Worm (Caenorhabditis elegans) whole organism, L2 larva: Measurements from ENCODE around the gene C34F11.8.
"Not testable (repeated sequence)": the region's sequence is repeated elsewhere in the genome, so short reads cannot be mapped to it uniquely, and the experiment has no call there.

Source experiments
- C34F6.9 ChIP-seq: fragments of 150-350 bp; optimal IDR thresholded peaks from 2 replicates; lab custom pipeline; 2014; ENCODE audit warnings: missing biosample characterization, missing genetic modification characterization
- F13H6.1 ChIP-seq: sonication (generic microtip); optimal IDR thresholded peaks from 2 replicates; lab custom pipeline; 2016; ENCODE audit warnings: missing genetic modification characterization, missing compliant biosample characterization
- R02D3.7 ChIP-seq: fragments of 150-350 bp; optimal IDR thresholded peaks from 2 replicates; lab custom pipeline; 2014; ENCODE audit warnings: missing biosample characterization, missing genetic modification characterization
- alr-1 ChIP-seq: fragments of 150-350 bp; optimal IDR thresholded peaks from 2 replicates; lab custom pipeline; 2014; ENCODE audit warnings: missing biosample characterization, missing genetic modification characterization
- ama-1 ChIP-seq: fragments of 150-350 bp; optimal IDR thresholded peaks from 2 replicates; lab custom pipeline; 2018; ENCODE audit warnings: inconsistent platforms
- ceh-82 ChIP-seq: fragments of 150-350 bp; optimal IDR thresholded peaks from 2 replicates; lab custom pipeline; 2014; ENCODE audit warnings: missing biosample characterization, missing genetic modification characterization
- egl-27 ChIP-seq: sonication (generic microtip); optimal IDR thresholded peaks from 3 replicates; lab custom pipeline; 2017; ENCODE audit warnings: missing biosample characterization, missing genetic modification reagents, missing genetic modification characterization
- nhr-11 ChIP-seq: fragments of 150-350 bp; optimal IDR thresholded peaks from 2 replicates; lab custom pipeline; 2014; ENCODE audit warnings: missing biosample characterization, missing genetic modification characterization
- nhr-12 ChIP-seq: fragments of 150-350 bp; optimal IDR thresholded peaks from 2 replicates; lab custom pipeline; 2014; ENCODE audit warnings: missing biosample characterization, missing genetic modification characterization
- nhr-237 ChIP-seq: fragments of 150-350 bp; optimal IDR thresholded peaks from 2 replicates; lab custom pipeline; 2014; ENCODE audit warnings: missing biosample characterization, missing genetic modification characterization
- peb-1 ChIP-seq: fragments of 150-350 bp; optimal IDR thresholded peaks from 2 replicates; lab custom pipeline; 2014; ENCODE audit warnings: missing biosample characterization, missing genetic modification characterization
- ztf-11 ChIP-seq: sonication (generic microtip); optimal IDR thresholded peaks from 2 replicates; lab custom pipeline; 2017; ENCODE audit warnings: missing biosample characterization, missing genetic modification characterization

- TF ChIP-seq nhr-12 (tag; lab: Kevin White, UChicago); R02D3.7; F13H6.1; ceh-82 (tag; lab: Kevin White, UChicago); alr-1; egl-27 (tag; lab: Kevin White, UChicago); C34F6.9 (tag; lab: Kevin White, UChicago); ztf-11 (tag; lab: Kevin White, UChicago); nhr-11 (tag; lab: Kevin White, UChicago); nhr-237 (tag; lab: Kevin White, UChicago); peb-1 (tag; lab: Kevin White, UChicago); ama-1: not testable (repeated sequence)
These were observed 10.6 kb downstream of the C34F11.8 start for ce11 chrII:5200205-5200604.
